Fruit fly (Drosophila melanogaster) whole organism, wandering third instar larva: ENCODE results near the gene lark.

Experiments used
- Abd-B ChIP-seq: fragments of >200 bp; optimal IDR thresholded peaks from 2 replicates; lab custom pipeline; 2017; ENCODE audit warnings: missing biosample characterization, missing genetic modification characterization
- CG32264 ChIP-seq: fragments of 200-800 bp; sonication (Bioruptor generic); optimal IDR thresholded peaks from 2 replicates; lab custom pipeline; 2016; ENCODE audit warnings: missing biosample characterization, missing genetic modification characterization
- CG9705 ChIP-seq: fragments of 200-800 bp; sonication (Bioruptor generic); optimal IDR thresholded peaks from 2 replicates; lab custom pipeline; 2018; ENCODE audit warnings: missing biosample characterization, mild to moderate bottlenecking, missing genetic modification characterization
- CrebA ChIP-seq: fragments of 200-800 bp; sonication (Bioruptor generic); optimal IDR thresholded peaks from 2 replicates; lab custom pipeline; 2016; ENCODE audit warnings: missing biosample characterization, mild to moderate bottlenecking, missing genetic modification characterization, borderline replicate concordance
- Dfd ChIP-seq: fragments of >200 bp; optimal IDR thresholded peaks from 2 replicates; lab custom pipeline; 2017; ENCODE audit warnings: missing biosample characterization, missing genetic modification characterization
- Dif ChIP-seq: fragments of 200-275, 200-300 bp; sonication (Bioruptor generic); optimal IDR thresholded peaks from 2 replicates; lab custom pipeline; 2018; ENCODE audit warnings: missing biosample characterization, missing genetic modification characterization; ENCODE audit not compliant: partially characterized antibody
- GATAd ChIP-seq: sonication (Bioruptor generic); optimal IDR thresholded peaks from 2 replicates; lab custom pipeline; 2016; ENCODE audit warnings: missing biosample characterization, missing genetic modification characterization
- HLH106 ChIP-seq: fragments of 200-800 bp; optimal IDR thresholded peaks from 3 replicates; lab custom pipeline; 2019; ENCODE audit warnings: missing biosample characterization, mild to moderate bottlenecking, missing genetic modification characterization, moderate library complexity
- Hnf4 ChIP-seq: fragments of 200-800 bp; sonication (Bioruptor generic); optimal IDR thresholded peaks from 2 replicates; lab custom pipeline; 2016; ENCODE audit warnings: missing biosample characterization, mild to moderate bottlenecking, missing genetic modification characterization
- Hr78 ChIP-seq: fragments of >200 bp; optimal IDR thresholded peaks from 2 replicates; lab custom pipeline; 2017; ENCODE audit warnings: missing biosample characterization, missing genetic modification characterization
- Hr83 ChIP-seq: fragments of 200-300 bp; sonication (Bioruptor generic); optimal IDR thresholded peaks from 2 replicates; lab custom pipeline; 2016; ENCODE audit warnings: missing biosample characterization, mild to moderate bottlenecking, missing genetic modification characterization, moderate library complexity; ENCODE audit not compliant: poor library complexity, severe bottlenecking
- Jra ChIP-seq: sonication (Bioruptor generic); optimal IDR thresholded peaks from 2 replicates; lab custom pipeline; 2016; ENCODE audit warnings: missing biosample characterization, missing genetic modification characterization
- Mio ChIP-seq: sonication (Bioruptor generic); optimal IDR thresholded peaks from 2 replicates; lab custom pipeline; 2016; ENCODE audit warnings: missing biosample characterization, missing genetic modification characterization
- Myc ChIP-seq: fragments of >200 bp; optimal IDR thresholded peaks from 2 replicates; lab custom pipeline; 2017
- N ChIP-seq: fragments of >200 bp; optimal IDR thresholded peaks from 2 replicates; lab custom pipeline; 2018; ENCODE audit warnings: missing biosample characterization, missing external identifiers, missing genetic modification characterization
- OdsH ChIP-seq: fragments of 200-800 bp; sonication (Bioruptor generic); optimal IDR thresholded peaks from 2 replicates; lab custom pipeline; 2016; ENCODE audit warnings: missing biosample characterization, mild to moderate bottlenecking, missing genetic modification characterization
- Rel ChIP-seq, 2 experiments: fragments of 200-800 bp; sonication (Bioruptor generic) in 1 of 2; optimal IDR thresholded peaks; 2 replicates in 1 of 2; 3 replicates in 1 of 2; lab custom pipeline; 2016 to 2019; ENCODE audit warnings: mild to moderate bottlenecking in 2 of 2, missing biosample characterization in 2 of 2, missing genetic modification characterization in 2 of 2, moderate library complexity in 1 of 2
- Sp1 ChIP-seq: fragments of 200-800 bp; sonication (Bioruptor generic); optimal IDR thresholded peaks from 3 replicates; lab custom pipeline; 2019; ENCODE audit warnings: missing biosample characterization, mild to moderate bottlenecking, missing genetic modification characterization, moderate library complexity
- Vsx2 ChIP-seq: fragments of 200-300, 225-300 bp; sonication (Bioruptor generic); optimal IDR thresholded peaks from 2 replicates; lab custom pipeline; 2018; ENCODE audit warnings: missing biosample characterization, missing genetic modification characterization; ENCODE audit not compliant: partially characterized antibody
- br ChIP-seq: fragments of 200-800 bp; sonication (Bioruptor generic); optimal IDR thresholded peaks from 2 replicates; lab custom pipeline; 2016; ENCODE audit warnings: missing biosample characterization, missing genetic modification characterization
- brk ChIP-seq: fragments of 200-800 bp; sonication (Bioruptor generic); optimal IDR thresholded peaks from 2 replicates; lab custom pipeline; 2016; ENCODE audit warnings: missing biosample characterization, mild to moderate bottlenecking, missing genetic modification characterization
- dl ChIP-seq, 2 experiments: fragments of 175-275, 200-275 bp in 1 of 2; fragments of 200-275 bp in 1 of 2; sonication (Bioruptor generic); optimal IDR thresholded peaks; lab custom pipeline; 2018; ENCODE audit warnings: mild to moderate bottlenecking in 2 of 2, missing biosample characterization in 2 of 2, missing genetic modification characterization in 2 of 2, moderate library complexity in 2 of 2; ENCODE audit not compliant: partially characterized antibody in 2 of 2, insufficient read depth in 1 of 2
- dmrt93B ChIP-seq: fragments of 200-800 bp; sonication (Bioruptor generic); optimal IDR thresholded peaks from 2 replicates; lab custom pipeline; 2018; ENCODE audit warnings: missing biosample characterization, mild to moderate bottlenecking, missing genetic modification characterization
- dsf ChIP-seq: sonication (Bioruptor generic); optimal IDR thresholded peaks from 2 replicates; lab custom pipeline; 2016; ENCODE audit warnings: missing biosample characterization, missing genetic modification characterization, borderline replicate concordance
- ey ChIP-seq: fragments of 200-800 bp; sonication (Bioruptor generic); optimal IDR thresholded peaks from 2 replicates; lab custom pipeline; 2016; ENCODE audit warnings: missing biosample characterization, missing genetic modification characterization
- foxo ChIP-seq, 2 experiments: fragments of 200-800 bp; sonication (Bioruptor generic); optimal IDR thresholded peaks; 2 replicates in 1 of 2; 3 replicates in 1 of 2; lab custom pipeline; 2016 to 2017; ENCODE audit warnings: missing biosample characterization in 2 of 2, missing genetic modification characterization in 2 of 2
- fru ChIP-seq: fragments of 200-800 bp; sonication (Bioruptor generic); optimal IDR thresholded peaks from 3 replicates; lab custom pipeline; 2016; ENCODE audit warnings: missing biosample characterization, mild to moderate bottlenecking, missing genetic modification characterization
- h ChIP-seq: fragments of 200-800 bp; sonication (Bioruptor generic); optimal IDR thresholded peaks from 3 replicates; lab custom pipeline; 2016; ENCODE audit warnings: missing biosample characterization, mild to moderate bottlenecking, missing genetic modification characterization
- jim ChIP-seq: fragments of 175-275, 200-325 bp; sonication (Bioruptor generic); optimal IDR thresholded peaks from 2 replicates; lab custom pipeline; 2016; ENCODE audit warnings: missing biosample characterization, mild to moderate bottlenecking, missing genetic modification characterization
- lola ChIP-seq: fragments of >200 bp; optimal IDR thresholded peaks from 2 replicates; lab custom pipeline; 2017; ENCODE audit warnings: missing biosample characterization, missing genetic modification characterization
- pan ChIP-seq: fragments of >200 bp; optimal IDR thresholded peaks from 2 replicates; lab custom pipeline; 2017
- psq ChIP-seq: fragments of 200-800 bp; sonication (Bioruptor generic); optimal IDR thresholded peaks from 3 replicates; lab custom pipeline; 2017; ENCODE audit warnings: missing biosample characterization, mild to moderate bottlenecking, missing genetic modification characterization, moderate library complexity
- rgr ChIP-seq: fragments of 200-800 bp; sonication (Bioruptor generic); optimal IDR thresholded peaks from 3 replicates; lab custom pipeline; 2016; ENCODE audit warnings: missing biosample characterization, mild to moderate bottlenecking, missing genetic modification characterization
- sage ChIP-seq: fragments of 200-800 bp; sonication (Bioruptor generic); optimal IDR thresholded peaks from 2 replicates; lab custom pipeline; 2016; ENCODE audit warnings: missing biosample characterization, mild to moderate bottlenecking, missing genetic modification characterization
- sv ChIP-seq: fragments of 200-800 bp; sonication (Bioruptor generic); optimal IDR thresholded peaks from 3 replicates; lab custom pipeline; 2016; ENCODE audit warnings: missing biosample characterization, missing genetic modification characterization
- tai ChIP-seq: sonication (Bioruptor generic); optimal IDR thresholded peaks from 2 replicates; lab custom pipeline; 2016; ENCODE audit warnings: missing biosample characterization, missing genetic modification characterization
- usp ChIP-seq: fragments of >200 bp; optimal IDR thresholded peaks from 2 replicates; lab custom pipeline; 2017; ENCODE audit warnings: missing biosample characterization, missing genetic modification characterization
- woc ChIP-seq: sonication (Bioruptor generic); optimal IDR thresholded peaks from 2 replicates; lab custom pipeline; 2016; ENCODE audit warnings: missing biosample characterization, mild to moderate bottlenecking, missing genetic modification characterization

The lark gene

DNA sequence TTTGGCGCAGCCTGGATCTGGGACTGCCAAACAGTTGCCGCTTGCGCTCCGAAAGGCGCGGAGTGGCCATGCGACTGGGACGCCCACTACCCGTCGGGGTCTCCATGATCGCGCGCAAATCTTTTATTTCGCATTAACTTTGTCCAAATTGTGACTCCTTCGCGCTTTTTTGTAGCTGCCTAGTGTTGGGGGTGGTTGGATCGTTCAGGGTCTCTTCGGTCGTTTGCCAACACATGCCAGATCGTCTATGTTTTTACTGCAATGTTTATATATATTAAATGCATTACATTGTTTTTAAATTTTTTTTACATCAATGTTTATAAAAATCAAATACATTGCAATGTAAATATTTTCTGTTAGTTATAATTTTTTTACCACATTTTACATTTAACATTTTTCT lies 280 bp upstream of the lark start:
- TF ChIP-seq Rel (GFP tag; optimal IDR thresholded peaks at IDR 0.05; lab: Kevin White, UChicago) (no peak), Rel (tag; optimal IDR thresholded peaks at IDR 0.05; lab: Kevin White, UChicago) (no peak), dl (GFP tag; optimal IDR thresholded peaks at IDR 0.05; lab: Kevin White, UChicago; ENCODE audit: insufficient read depth in 1 of 2, partially characterized antibody in 2 of 2) (no peak), N (GFP tag; lab: Kevin White, UChicago) (no peak), OdsH (GFP tag; lab: Kevin White, UChicago) (peak; percentile 12), jim (GFP tag; lab: Kevin White, UChicago) (no peak), h (GFP tag; lab: Kevin White, UChicago) (no peak), GATAd (GFP tag; lab: Kevin White, UChicago) (no peak), rgr (GFP tag; lab: Kevin White, UChicago) (peak; percentile 63), tai (GFP tag; lab: Kevin White, UChicago) (no peak), HLH106 (peak; percentile 6), CG9705 (GFP tag; lab: Kevin White, UChicago) (peak; percentile 7), sv (GFP tag; lab: Kevin White, UChicago) (no peak), fru (GFP tag; lab: Kevin White, UChicago) (no peak), dmrt93B (no peak), Hr78 (GFP tag; lab: Kevin White, UChicago) (no peak), psq (GFP tag; lab: Kevin White, UChicago) (no peak)
- TF ChIP-seq, all 38 proteins: peak for 4

DNA sequence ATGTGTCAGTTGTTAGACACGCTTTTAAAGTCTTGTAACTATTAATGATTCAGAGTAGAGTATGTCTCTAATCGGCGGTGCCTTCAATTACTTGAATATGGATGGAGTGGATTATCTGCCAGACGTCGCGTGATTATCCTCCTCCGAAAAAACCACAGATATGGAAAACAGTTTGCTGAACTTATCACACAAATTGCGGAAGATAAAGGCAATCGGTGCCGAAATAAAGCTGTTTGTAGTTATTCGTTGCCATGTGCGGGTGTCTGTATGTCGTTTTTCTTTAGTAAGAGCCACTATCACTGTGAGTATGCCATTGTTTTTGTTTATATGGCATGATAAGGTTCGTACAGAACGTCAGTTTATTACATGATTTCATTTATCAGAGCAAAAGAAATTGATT lies 4.9 kb downstream of the lark start:
- TF ChIP-seq GATAd (GFP tag; lab: Kevin White, UChicago) (no peak), Vsx2 (GFP tag; lab: Kevin White, UChicago) (no peak), Dif (GFP tag; lab: Kevin White, UChicago) (no peak), h (GFP tag; lab: Kevin White, UChicago) (no peak), usp (no peak), ey (no peak), dl (GFP tag; optimal IDR thresholded peaks at IDR 0.05; lab: Kevin White, UChicago; ENCODE audit: insufficient read depth in 1 of 2, partially characterized antibody in 2 of 2) (no peak), Sp1 (GFP tag; lab: Kevin White, UChicago) (no peak), woc (GFP tag; lab: Kevin White, UChicago) (no peak), foxo (GFP tag; optimal IDR thresholded peaks at IDR 0.05; lab: Kevin White, UChicago) (no peak), dmrt93B (no peak), psq (GFP tag; lab: Kevin White, UChicago) (no peak), sage (no peak), Hnf4 (GFP tag; lab: Kevin White, UChicago) (no peak), br (no peak), Jra (GFP tag; lab: Kevin White, UChicago) (no peak), fru (GFP tag; lab: Kevin White, UChicago) (no peak)

DNA sequence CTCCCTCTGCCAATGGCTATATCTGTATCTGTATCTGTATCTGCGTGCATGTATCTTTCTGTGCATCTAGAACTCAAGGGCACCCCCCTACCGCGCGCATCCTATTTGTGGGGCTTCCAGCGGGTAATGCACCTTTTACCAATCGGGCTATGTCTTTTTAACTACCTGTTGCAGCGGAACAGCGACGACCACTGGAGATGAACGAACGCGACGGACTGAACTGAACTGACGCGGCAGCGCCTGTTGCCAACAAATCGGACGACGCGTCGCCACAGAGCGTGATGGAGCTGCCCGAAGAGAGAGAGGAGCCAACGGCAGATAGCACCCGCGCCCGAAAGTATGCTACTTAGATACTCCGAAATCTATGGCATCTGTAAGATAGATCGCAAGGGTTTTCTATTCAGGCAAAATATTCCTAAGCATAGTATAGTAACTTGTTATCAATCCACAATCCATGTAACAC lies 5.9 kb downstream of the lark start, which contains the start of gene Cln7:
Gene Cln7, minus strand, starts transcription at position 219 of the 463 bp plus-strand sequence.
- TF ChIP-seq OdsH (GFP tag; lab: Kevin White, UChicago) (peak; percentile 16), foxo (GFP tag; optimal IDR thresholded peaks at IDR 0.05; lab: Kevin White, UChicago) (peak in 1 of 2 experiments; percentile 43), HLH106 (peak; percentile 48), Abd-B (no peak), Hnf4 (GFP tag; lab: Kevin White, UChicago) (no peak), pan (lab: Kevin White, UChicago) (no peak), Jra (GFP tag; lab: Kevin White, UChicago) (peak; percentile 14), CG9705 (GFP tag; lab: Kevin White, UChicago) (no peak), dl (GFP tag; optimal IDR thresholded peaks at IDR 0.05; lab: Kevin White, UChicago; ENCODE audit: insufficient read depth in 1 of 2, partially characterized antibody in 2 of 2) (peak in 1 of 2 experiments; percentile 56), Myc (lab: Kevin White, UChicago) (peak; percentile 22), jim (GFP tag; lab: Kevin White, UChicago) (peak; percentile 5), CrebA (no peak), rgr (GFP tag; lab: Kevin White, UChicago) (peak; percentile 69), br (peak; percentile 81), sage (no peak), CG32264 (GFP tag; lab: Kevin White, UChicago) (no peak), Sp1 (GFP tag; lab: Kevin White, UChicago) (peak; percentile 82), sv (GFP tag; lab: Kevin White, UChicago) (no peak), fru (GFP tag; lab: Kevin White, UChicago) (peak; percentile 52), Rel (GFP tag; optimal IDR thresholded peaks at IDR 0.05; lab: Kevin White, UChicago) (no peak), Rel (tag; optimal IDR thresholded peaks at IDR 0.05; lab: Kevin White, UChicago) (peak; percentile 82), Vsx2 (GFP tag; lab: Kevin White, UChicago) (no peak), h (GFP tag; lab: Kevin White, UChicago) (peak; percentile 62), brk (GFP tag; lab: Kevin White, UChicago) (no peak), Mio (GFP tag; lab: Kevin White, UChicago) (no peak), Dfd (GFP tag; lab: Kevin White, UChicago) (no peak), GATAd (GFP tag; lab: Kevin White, UChicago) (no peak), ey (peak; percentile 1), lola (GFP tag; lab: Kevin White, UChicago) (no peak), N (GFP tag; lab: Kevin White, UChicago) (peak; percentile 45), woc (GFP tag; lab: Kevin White, UChicago) (no peak), Hr83 (GFP tag; lab: Kevin White, UChicago) (peak; percentile 82), dsf (GFP tag; lab: Kevin White, UChicago) (no peak), Hr78 (GFP tag; lab: Kevin White, UChicago) (no peak), Dif (GFP tag; lab: Kevin White, UChicago) (peak; percentile 91), usp (no peak), psq (GFP tag; lab: Kevin White, UChicago) (peak; percentile 16), tai (GFP tag; lab: Kevin White, UChicago) (no peak), dmrt93B (no peak)
